ENCODE assay signal across 1 fruit fly cellular context in the genomic region with DNA sequence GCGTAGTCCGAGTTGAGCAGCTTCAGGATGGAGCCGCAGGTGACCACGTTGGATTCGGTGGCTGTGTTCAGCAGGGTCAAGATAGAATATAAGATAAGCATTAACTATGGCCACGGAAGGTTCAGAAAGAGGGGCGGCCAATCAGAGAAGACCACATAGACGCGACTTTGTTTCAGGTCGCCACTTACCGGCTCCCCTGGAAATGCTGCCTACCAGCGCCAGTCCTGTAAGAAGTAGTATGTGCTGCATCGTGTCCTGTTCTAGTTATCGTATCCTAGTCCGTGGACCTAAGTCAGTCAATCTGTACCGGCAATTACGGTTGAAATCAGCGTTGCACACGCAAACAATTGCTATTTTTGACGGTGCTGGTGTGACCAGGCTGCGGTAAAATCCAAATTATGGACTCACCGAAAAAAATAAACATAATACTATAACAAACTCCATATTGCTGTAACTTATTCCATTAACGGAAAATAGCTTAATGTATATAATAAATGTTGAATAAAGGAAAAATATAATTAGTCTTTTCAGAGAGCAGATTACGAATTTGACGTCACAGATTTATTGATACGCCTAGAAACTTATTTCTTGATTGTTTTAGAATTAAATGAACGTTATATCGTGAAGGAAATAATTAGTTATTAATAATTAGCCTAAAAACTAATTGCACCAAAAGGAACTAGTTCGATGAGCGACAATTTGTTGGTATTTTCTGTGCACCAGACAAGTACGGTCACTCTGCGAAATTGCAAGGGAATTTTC.
TF ChIP-seq lines count a peak whose summit lies in the region.

Gene CG11999, minus strand, starts transcription at position 375 of the 762 bp plus-strand sequence.
Gene CG1161, plus strand, starts transcription at position 720 of the 762 bp plus-strand sequence.

TF ChIP-seq in whole organism, embryonic, 481 proteins besides CTCF, POLR2A, EP300 and RAD21 (continued from another document):
- TF ChIP-seq CG12236 (GFP tag; optimal IDR thresholded peaks at IDR 0.05; lab: Kevin White, UChicago), result no peak
- no peak for TF ChIP-seq CG10274 (GFP tag; optimal IDR thresholded peaks at IDR 0.05; lab: Kevin White, UChicago)
- TF ChIP-seq CG4360 (GFP tag; IDR thresholded peaks at IDR 0.05; lab: Robert Waterston, UW), result no peak
- no peak for TF ChIP-seq CG6854 (GFP tag; optimal IDR thresholded peaks at IDR 0.05; lab: Kevin White, UChicago)
- peak; percentile 69 for TF ChIP-seq CG9797 (GFP tag; optimal IDR thresholded peaks at IDR 0.05; lab: Kevin White, UChicago)
- no peak for TF ChIP-seq Hand (GFP tag; optimal IDR thresholded peaks at IDR 0.05; lab: Kevin White, UChicago)
- TF ChIP-seq CG4424 (GFP tag; optimal IDR thresholded peaks at IDR 0.05; lab: Kevin White, UChicago), result peak; percentile 22
- TF ChIP-seq CG8290 (GFP tag; optimal IDR thresholded peaks at IDR 0.05; lab: Kevin White, UChicago), result peak; percentile 1
- TF ChIP-seq CG8290 (tag; optimal IDR thresholded peaks at IDR 0.05; lab: Kevin White, UChicago), result no peak
- TF ChIP-seq CG15479 (GFP tag; optimal IDR thresholded peaks at IDR 0.05; lab: Kevin White, UChicago), result no peak
- TF ChIP-seq CG33557 (GFP tag; optimal IDR thresholded peaks at IDR 0.05; lab: Kevin White, UChicago), result no peak
- TF ChIP-seq row (GFP tag; IDR thresholded peaks at IDR 0.05; lab: Robert Waterston, UW), result peak; percentile 57; the same call in 2 of the 3 replicates
- no peak for TF ChIP-seq Doc2 (GFP tag; IDR thresholded peaks at IDR 0.05; lab: Robert Waterston, UW)
- no peak for TF ChIP-seq tgo (GFP tag; IDR thresholded peaks at IDR 0.05; lab: Robert Waterston, UW)
- TF ChIP-seq CG14441 (GFP tag; IDR thresholded peaks at IDR 0.05; lab: Robert Waterston, UW), result no peak
- TF ChIP-seq D19A (tag; optimal IDR thresholded peaks at IDR 0.05; lab: Kevin White, UChicago), result peak; percentile 14
- peak; percentile 96 for TF ChIP-seq Vsx1 (GFP tag; optimal IDR thresholded peaks at IDR 0.05; lab: Kevin White, UChicago)
- TF ChIP-seq Mrtf (GFP tag; IDR thresholded peaks at IDR 0.05; lab: Robert Waterston, UW), result no peak
- no peak for TF ChIP-seq usp (GFP tag; optimal IDR thresholded peaks at IDR 0.05; lab: Kevin White, UChicago)
- TF ChIP-seq CG9932 (GFP tag; IDR thresholded peaks at IDR 0.05; lab: Robert Waterston, UW), result no peak
- peak; percentile 90 for TF ChIP-seq Nf-YB (GFP tag; optimal IDR thresholded peaks at IDR 0.05; lab: Kevin White, UChicago)
- TF ChIP-seq CG8924 (tag; optimal IDR thresholded peaks at IDR 0.05; lab: Kevin White, UChicago), result peak; percentile 46
- no peak for TF ChIP-seq CG18764 (GFP tag; optimal IDR thresholded peaks at IDR 0.05; lab: Kevin White, UChicago)
- no peak for TF ChIP-seq slou (GFP tag; optimal IDR thresholded peaks at IDR 0.05; lab: Kevin White, UChicago)
- TF ChIP-seq HmgD (GFP tag; optimal IDR thresholded peaks at IDR 0.05; lab: Kevin White, UChicago), result no peak
- TF ChIP-seq CG7839 (tag; optimal IDR thresholded peaks at IDR 0.05; lab: Kevin White, UChicago), result peak; percentile 11
- TF ChIP-seq B-H2 (GFP tag; optimal IDR thresholded peaks at IDR 0.05; lab: Kevin White, UChicago), result no peak
- TF ChIP-seq ash1 (GFP tag; optimal IDR thresholded peaks at IDR 0.05; lab: Kevin White, UChicago), result no peak
- peak; percentile 43 for TF ChIP-seq CG10267 (tag; optimal IDR thresholded peaks at IDR 0.05; lab: Kevin White, UChicago)
- peak; percentile 12 for TF ChIP-seq unpg (GFP tag; optimal IDR thresholded peaks at IDR 0.05; lab: Kevin White, UChicago)
- no peak for TF ChIP-seq disco-r (GFP tag; optimal IDR thresholded peaks at IDR 0.05; lab: Kevin White, UChicago)
- peak; percentile 49 for TF ChIP-seq CoRest (tag; optimal IDR thresholded peaks at IDR 0.05; lab: Kevin White, UChicago)
- TF ChIP-seq gsb (GFP tag; IDR thresholded peaks at IDR 0.05; lab: Robert Waterston, UW), result no peak
- TF ChIP-seq CG11504 (tag; optimal IDR thresholded peaks at IDR 0.05; lab: Kevin White, UChicago), result peak; percentile 47
- TF ChIP-seq Adf1 (GFP tag; IDR thresholded peaks at IDR 0.05; lab: Robert Waterston, UW), result no peak
- TF ChIP-seq repo (GFP tag; optimal IDR thresholded peaks at IDR 0.05; lab: Kevin White, UChicago), result no peak
- no peak for TF ChIP-seq NFAT (GFP tag; IDR thresholded peaks at IDR 0.05; lab: Robert Waterston, UW)
- no peak for TF ChIP-seq CG18619 (GFP tag; optimal IDR thresholded peaks at IDR 0.05; lab: Kevin White, UChicago)
- TF ChIP-seq nmo (GFP tag; optimal IDR thresholded peaks at IDR 0.05; lab: Kevin White, UChicago), result peak; percentile 55
- TF ChIP-seq grau (tag; optimal IDR thresholded peaks at IDR 0.05; lab: Kevin White, UChicago), result peak; percentile 18
- TF ChIP-seq CG2120 (GFP tag; optimal IDR thresholded peaks at IDR 0.05; lab: Kevin White, UChicago), result peak; percentile 40
- no peak for TF ChIP-seq bowl (GFP tag; IDR thresholded peaks at IDR 0.05; lab: Robert Waterston, UW)
- 0 out of 2 replicates have a peak, but pooled peaks have one; percentile 12 for TF ChIP-seq CG32767 (GFP tag; IDR thresholded peaks at IDR 0.05; lab: Robert Waterston, UW)
- TF ChIP-seq pzg (GFP tag; optimal IDR thresholded peaks at IDR 0.05; lab: Kevin White, UChicago), result peak; percentile 33
- no peak for TF ChIP-seq cad (GFP tag; optimal IDR thresholded peaks at IDR 0.05; lab: Kevin White, UChicago)
- TF ChIP-seq zfh1 (GFP tag; IDR thresholded peaks at IDR 0.05; lab: Robert Waterston, UW), result no peak
- TF ChIP-seq CG17186 (GFP tag; optimal IDR thresholded peaks at IDR 0.05; lab: Kevin White, UChicago), result peak; percentile 26
- no peak for TF ChIP-seq Doc3 (GFP tag; IDR thresholded peaks at IDR 0.05; lab: Robert Waterston, UW; ENCODE audit: partially characterized antibody)
- TF ChIP-seq CG13424 (tag; optimal IDR thresholded peaks at IDR 0.05; lab: Kevin White, UChicago), result peak; percentile 17
- no peak for TF ChIP-seq dm (GFP tag; optimal IDR thresholded peaks at IDR 0.05; lab: Kevin White, UChicago)
- TF ChIP-seq bsh (GFP tag; optimal IDR thresholded peaks at IDR 0.05; lab: Kevin White, UChicago), result no peak
- TF ChIP-seq BEAF-32 (GFP tag; optimal IDR thresholded peaks at IDR 0.05; lab: Kevin White, UChicago), result peak; percentile 36
- TF ChIP-seq CG17829 (tag; optimal IDR thresholded peaks at IDR 0.05; lab: Kevin White, UChicago), result peak; percentile 26
- TF ChIP-seq CG14710 (tag; optimal IDR thresholded peaks at IDR 0.05; lab: Kevin White, UChicago), result peak; percentile 64
- TF ChIP-seq TFAM (GFP tag; optimal IDR thresholded peaks at IDR 0.05; lab: Kevin White, UChicago), result no peak
- TF ChIP-seq CG13287 (GFP tag; IDR thresholded peaks at IDR 0.05; lab: Robert Waterston, UW; ENCODE audit: partially characterized antibody), result peak; percentile 38
- no peak for TF ChIP-seq CG2202 (tag; optimal IDR thresholded peaks at IDR 0.05; lab: Kevin White, UChicago)
- no peak for TF ChIP-seq cwo (GFP tag; optimal IDR thresholded peaks at IDR 0.05; lab: Kevin White, UChicago)
- no peak; the same call in 2 of the 3 replicates for TF ChIP-seq CG14050 (GFP tag; IDR thresholded peaks at IDR 0.05; lab: Robert Waterston, UW)
- peak; percentile 66 for TF ChIP-seq MESR4 (GFP tag; optimal IDR thresholded peaks at IDR 0.05; lab: Kevin White, UChicago)
- no peak for TF ChIP-seq sqz (GFP tag; optimal IDR thresholded peaks at IDR 0.05; lab: Kevin White, UChicago)
- TF ChIP-seq Mes4 (GFP tag; optimal IDR thresholded peaks at IDR 0.05; lab: Kevin White, UChicago), result no peak
- peak; percentile 17 for TF ChIP-seq CG7556 (GFP tag; optimal IDR thresholded peaks at IDR 0.05; lab: Kevin White, UChicago)
- peak; percentile 47 for TF ChIP-seq CG2712 (tag; optimal IDR thresholded peaks at IDR 0.05; lab: Kevin White, UChicago)
- TF ChIP-seq CG12391 (tag; optimal IDR thresholded peaks at IDR 0.05; lab: Kevin White, UChicago), result peak; percentile 64
- TF ChIP-seq Sin3A (optimal IDR thresholded peaks at IDR 0.05; lab: Kevin White, UChicago), result peak; percentile 57
- no peak for TF ChIP-seq CG16863 (GFP tag; optimal IDR thresholded peaks at IDR 0.05; lab: Kevin White, UChicago)
- peak; percentile 36 for TF ChIP-seq Hr3 (GFP tag; optimal IDR thresholded peaks at IDR 0.05; lab: Kevin White, UChicago)
- TF ChIP-seq fu2 (GFP tag; optimal IDR thresholded peaks at IDR 0.05; lab: Kevin White, UChicago), result no peak
- no peak for TF ChIP-seq CG11093 (GFP tag; IDR thresholded peaks at IDR 0.05; lab: Robert Waterston, UW)
- peak; percentile 47 for TF ChIP-seq YL-1 (GFP tag; optimal IDR thresholded peaks at IDR 0.05; lab: Kevin White, UChicago)
- no peak for TF ChIP-seq Dip3 (GFP tag; optimal IDR thresholded peaks at IDR 0.05; lab: Kevin White, UChicago)
- TF ChIP-seq al (GFP tag; IDR thresholded peaks at IDR 0.05; lab: Robert Waterston, UW), result no peak
- peak; percentile 35 for TF ChIP-seq CG30020 (tag; optimal IDR thresholded peaks at IDR 0.05; lab: Kevin White, UChicago)
- no peak for TF ChIP-seq CG15011 (GFP tag; optimal IDR thresholded peaks at IDR 0.05; lab: Kevin White, UChicago)
- TF ChIP-seq p53 (GFP tag; optimal IDR thresholded peaks at IDR 0.05; lab: Kevin White, UChicago), result no peak
- no peak for TF ChIP-seq Lpt (GFP tag; optimal IDR thresholded peaks at IDR 0.05; lab: Kevin White, UChicago)
- no peak for TF ChIP-seq lab (GFP tag; optimal IDR thresholded peaks at IDR 0.05; lab: Kevin White, UChicago)
- no peak for TF ChIP-seq corto (GFP tag; optimal IDR thresholded peaks at IDR 0.05; lab: Kevin White, UChicago)
- no peak for TF ChIP-seq Spps (tag; optimal IDR thresholded peaks at IDR 0.05; lab: Kevin White, UChicago)
- peak in 1 of 2 experiments; percentile 19 for TF ChIP-seq Pdp1 (GFP tag; optimal IDR thresholded peaks at IDR 0.05; lab: Kevin White, UChicago)
- TF ChIP-seq caup (GFP tag; optimal IDR thresholded peaks at IDR 0.05; lab: Kevin White, UChicago; ENCODE audit: severe bottlenecking), result no peak
- TF ChIP-seq scrt (GFP tag; optimal IDR thresholded peaks at IDR 0.05; lab: Kevin White, UChicago), result no peak
- TF ChIP-seq CG17912 (GFP tag; optimal IDR thresholded peaks at IDR 0.05; lab: Kevin White, UChicago), result no peak
- TF ChIP-seq Ssrp (tag; optimal IDR thresholded peaks at IDR 0.05; lab: Kevin White, UChicago), result no peak
- TF ChIP-seq CG1602 (GFP tag; optimal IDR thresholded peaks at IDR 0.05; lab: Kevin White, UChicago), result no peak
- TF ChIP-seq sens (GFP tag; lab: Kevin White, UChicago), result peak; percentile 82
- no peak for TF ChIP-seq CG18011 (GFP tag; optimal IDR thresholded peaks at IDR 0.05; lab: Kevin White, UChicago)
- TF ChIP-seq Six4 (GFP tag; optimal IDR thresholded peaks at IDR 0.05; lab: Kevin White, UChicago), result no peak
- no peak for TF ChIP-seq CG17612 (GFP tag; IDR thresholded peaks at IDR 0.05; lab: Robert Waterston, UW)
- no peak for TF ChIP-seq mirr (GFP tag; optimal IDR thresholded peaks at IDR 0.05; lab: Kevin White, UChicago)
- TF ChIP-seq HmgZ (tag; optimal IDR thresholded peaks at IDR 0.05; lab: Kevin White, UChicago), result no peak
- TF ChIP-seq Elba2 (GFP tag; optimal IDR thresholded peaks at IDR 0.05; lab: Kevin White, UChicago), result no peak
- TF ChIP-seq org-1 (GFP tag; optimal IDR thresholded peaks at IDR 0.05; lab: Kevin White, UChicago), result no peak
- TF ChIP-seq CG12299 (tag; optimal IDR thresholded peaks at IDR 0.05; lab: Kevin White, UChicago), result no peak
- no peak for TF ChIP-seq chm (GFP tag; IDR thresholded peaks at IDR 0.05; lab: Robert Waterston, UW)
- TF ChIP-seq CG7963 (GFP tag; IDR thresholded peaks at IDR 0.05; lab: Robert Waterston, UW; ENCODE audit: partially characterized antibody), result no peak
- TF ChIP-seq vnd (GFP tag; IDR thresholded peaks at IDR 0.05; lab: Robert Waterston, UW; ENCODE audit: partially characterized antibody), result no peak
- peak; percentile 49 for TF ChIP-seq CG4617 (GFP tag; optimal IDR thresholded peaks at IDR 0.05; lab: Kevin White, UChicago; ENCODE audit: borderline replicate concordance)
- TF ChIP-seq Deaf1 (tag; optimal IDR thresholded peaks at IDR 0.05; lab: Kevin White, UChicago), result no peak
- no peak for TF ChIP-seq ewg (GFP tag; optimal IDR thresholded peaks at IDR 0.05; lab: Kevin White, UChicago)
- no peak for TF ChIP-seq gcm (GFP tag; optimal IDR thresholded peaks at IDR 0.05; lab: Kevin White, UChicago)
- TF ChIP-seq Fer3 (tag; optimal IDR thresholded peaks at IDR 0.05; lab: Kevin White, UChicago), result no peak
- TF ChIP-seq knrl (GFP tag; IDR thresholded peaks at IDR 0.05; lab: Robert Waterston, UW; ENCODE audit: partially characterized antibody), result peak; percentile 40; the same call in 1 of the 3 replicates
- no peak for TF ChIP-seq ATbp (GFP tag; optimal IDR thresholded peaks at IDR 0.05; lab: Kevin White, UChicago)
- TF ChIP-seq fd102C (GFP tag; optimal IDR thresholded peaks at IDR 0.05; lab: Kevin White, UChicago), result no peak
- TF ChIP-seq Chrac-16 (GFP tag; optimal IDR thresholded peaks at IDR 0.05; lab: Kevin White, UChicago), result peak; percentile 16
- TF ChIP-seq E2f2 (GFP tag; IDR thresholded peaks at IDR 0.05; lab: Robert Waterston, UW), result no peak; the same call in 1 of the 2 replicates
- peak; percentile 20 for TF ChIP-seq sug (tag; optimal IDR thresholded peaks at IDR 0.05; lab: Kevin White, UChicago)
- no peak for TF ChIP-seq CG12155 (GFP tag; optimal IDR thresholded peaks at IDR 0.05; lab: Kevin White, UChicago)
- peak; percentile 10 for TF ChIP-seq CG9437 (GFP tag; optimal IDR thresholded peaks at IDR 0.05; lab: Kevin White, UChicago)
- TF ChIP-seq CG6272 (GFP tag; IDR thresholded peaks at IDR 0.05; lab: Robert Waterston, UW), result no peak
- peak; percentile 41 for TF ChIP-seq Hsf (GFP tag; optimal IDR thresholded peaks at IDR 0.05; lab: Kevin White, UChicago)
- TF ChIP-seq CG17802 (tag; optimal IDR thresholded peaks at IDR 0.05; lab: Kevin White, UChicago), result no peak
- TF ChIP-seq CG17361 (GFP tag; IDR thresholded peaks at IDR 0.05; lab: Robert Waterston, UW), result peak; percentile 60; the same call in 2 of the 3 replicates
- TF ChIP-seq lilli (GFP tag; optimal IDR thresholded peaks at IDR 0.05; lab: Kevin White, UChicago), result peak; percentile 4
- TF ChIP-seq Lhr (GFP tag; optimal IDR thresholded peaks at IDR 0.05; lab: Kevin White, UChicago), result peak; percentile 60
- TF ChIP-seq esg (GFP tag; conservative IDR thresholded peaks at IDR 0.05; lab: Robert Waterston, UW), result no peak
- no peak for TF ChIP-seq Opbp (GFP tag; IDR thresholded peaks at IDR 0.05; lab: Robert Waterston, UW; ENCODE audit: partially characterized antibody)
- no peak for TF ChIP-seq CG1832 (GFP tag; optimal IDR thresholded peaks at IDR 0.05; lab: Kevin White, UChicago)
- TF ChIP-seq Hmr (GFP tag; optimal IDR thresholded peaks at IDR 0.05; lab: Kevin White, UChicago), result peak; percentile 26
- TF ChIP-seq CG2116 (GFP tag; optimal IDR thresholded peaks at IDR 0.05; lab: Kevin White, UChicago), result peak; percentile 89
- TF ChIP-seq bbx (GFP tag; IDR thresholded peaks at IDR 0.05; lab: Robert Waterston, UW; ENCODE audit: partially characterized antibody), result no peak
